Worm (Caenorhabditis elegans) whole organism, young adult: Measurements from ENCODE around the gene C29H12.2.

Source experiments
- akir-1 ChIP-seq: fragments of 200-800 bp; sonication (Bioruptor generic); optimal IDR thresholded peaks from 2 replicates; lab custom pipeline; 2018; ENCODE audit warnings: mild to moderate bottlenecking, missing genetic modification characterization, moderate library complexity, missing compliant biosample characterization
- ceh-40 ChIP-seq: fragments of 200-800 bp; sonication (Bioruptor generic); IDR thresholded peaks from 2 replicates; pipeline ENCODE4 v1.3.6; 2022; ENCODE audit warnings: missing genetic modification characterization, missing compliant biosample characterization
- ekl-4 ChIP-seq: fragments of 200-800 bp; sonication (Bioruptor generic); IDR thresholded peaks from 2 replicates; pipeline ENCODE4 v1.3.6; 2022; ENCODE audit warnings: missing genetic modification reagents, missing genetic modification characterization, missing compliant biosample characterization
- ets-4 ChIP-seq: fragments of 200-800 bp; sonication (Bioruptor generic); optimal IDR thresholded peaks from 2 replicates; lab custom pipeline; 2018; ENCODE audit warnings: mild to moderate bottlenecking, missing genetic modification characterization, missing compliant biosample characterization
- madf-3 ChIP-seq: fragments of 200-800 bp; sonication (Bioruptor generic); IDR thresholded peaks from 2 replicates; pipeline ENCODE4 v1.3.6; 2022; ENCODE audit warnings: missing genetic modification reagents, missing genetic modification characterization, missing compliant biosample characterization
- mxl-1 ChIP-seq: sonication (generic microtip); optimal IDR thresholded peaks from 2 replicates; lab custom pipeline; 2016; ENCODE audit warnings: missing genetic modification characterization, missing compliant biosample characterization
- unc-62 ChIP-seq: fragments of 150-350 bp; optimal IDR thresholded peaks from 2 replicates; lab custom pipeline; 2014; ENCODE audit warnings: missing biosample characterization, missing genetic modification reagents, missing genetic modification characterization
- ztf-28 ChIP-seq: fragments of 200-800 bp; sonication (Bioruptor generic); IDR thresholded peaks from 2 replicates; pipeline ENCODE4 v1.3.6; 2022; ENCODE audit warnings: missing genetic modification reagents, missing genetic modification characterization, missing compliant biosample characterization
- ztf-3 ChIP-seq: fragments of 200-800 bp; sonication (Bioruptor generic); optimal IDR thresholded peaks from 2 replicates; lab custom pipeline; 2018; ENCODE audit warnings: mild to moderate bottlenecking, missing genetic modification characterization, missing compliant biosample characterization

DNA sequence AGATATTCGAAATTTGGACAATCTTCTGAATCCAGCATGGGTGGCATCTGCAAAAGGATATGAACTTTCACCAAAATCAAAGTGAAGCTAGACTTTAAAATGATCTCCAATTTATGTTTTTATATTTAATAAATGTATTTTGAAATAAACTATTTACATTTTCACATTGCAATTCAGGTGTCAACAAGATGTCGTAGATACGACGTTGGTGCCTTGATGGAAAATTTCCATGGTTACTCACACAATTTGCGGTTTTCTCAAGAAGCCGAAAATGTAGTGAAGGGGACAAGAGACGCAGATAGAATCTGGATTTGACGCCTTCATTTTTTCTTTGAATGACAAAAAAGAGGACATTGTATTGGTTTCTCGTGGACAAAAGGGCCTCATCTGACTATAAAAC lies 24.1 kb upstream of the C29H12.2 start, which contains the start of gene rgs-3:
- no peak for TF ChIP-seq ceh-40
- no peak for TF ChIP-seq unc-62 (GFP tag; lab: Kevin White, UChicago)
- TF ChIP-seq ztf-28 (GFP tag; lab: Robert Waterston, UW), result no peak
- TF ChIP-seq madf-3 (GFP tag; lab: Robert Waterston, UW), result no peak
- no peak for TF ChIP-seq ekl-4 (GFP tag; lab: Robert Waterston, UW)
- no peak for TF ChIP-seq akir-1 (GFP tag; lab: Kevin White, UChicago)
- no peak for TF ChIP-seq ztf-3 (GFP tag; lab: Kevin White, UChicago)
- TF ChIP-seq ets-4 (GFP tag; lab: Kevin White, UChicago), result no peak
- no peak for TF ChIP-seq mxl-1 (tag; lab: Kevin White, UChicago)
